Worm (Caenorhabditis elegans): ENCODE measurements around the gene Y62H9A.13.

DNA sequence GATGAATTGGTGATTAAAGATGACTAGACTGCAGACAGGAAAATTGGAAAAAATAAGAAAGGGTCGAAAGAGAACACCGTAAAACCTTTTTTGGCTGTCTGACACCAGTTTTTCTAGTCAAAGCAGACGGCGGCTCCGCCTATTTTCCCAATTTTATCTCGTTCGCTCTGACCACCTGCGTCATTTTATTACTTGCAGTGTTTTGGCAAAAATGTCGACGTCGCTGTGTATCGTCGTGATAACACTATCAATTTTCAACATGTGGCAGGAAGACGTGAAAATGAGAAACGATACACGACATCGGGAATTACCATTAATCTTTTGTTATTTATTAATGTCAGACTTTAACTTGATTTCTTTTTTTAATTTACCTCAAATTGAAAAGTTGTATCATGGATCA lies 6.8 kb upstream of the Y62H9A.13 start, which contains the start of gene Y62H9A.15:
- TF ChIP-seq dao-5 (tag; optimal IDR thresholded peaks at IDR 0.05) (no peak), him-1 (tag; optimal IDR thresholded peaks at IDR 0.05) (no peak)

Data from whole organism, L4/young adult.